Fruit fly (Drosophila melanogaster) Kc167 (cell line): ENCODE measurements around the gene tipE.

Experiments used
- Myc ChIP-seq: fragments of >200 bp; optimal IDR thresholded peaks from 2 replicates; lab custom pipeline; 2017; ENCODE audit warnings: missing external identifiers
- Sin3A ChIP-seq: fragments of >200 bp; optimal IDR thresholded peaks from 2 replicates; lab custom pipeline; 2018; ENCODE audit warnings: missing external identifiers
- h ChIP-seq: fragments of >200 bp; optimal IDR thresholded peaks from 3 replicates; lab custom pipeline; 2018; ENCODE audit warnings: missing external identifiers
- psq ChIP-seq: fragments of >200 bp; optimal IDR thresholded peaks from 2 replicates; lab custom pipeline; 2017; ENCODE audit warnings: missing external identifiers
- ttk ChIP-seq: sonication (Bioruptor generic); optimal IDR thresholded peaks from 2 replicates; lab custom pipeline; 2017; ENCODE audit warnings: missing external identifiers

dm6 chr3L:4242428-4242827, 54.1 kb downstream of the tipE start, which contains the start of gene pav:
- TF ChIP-seq Sin3A (lab: Kevin White, UChicago) = no peak
- no peak for TF ChIP-seq h (lab: Kevin White, UChicago)
- no peak for TF ChIP-seq psq (lab: Kevin White, UChicago)
- no peak for TF ChIP-seq Myc
- no peak for TF ChIP-seq ttk (lab: Kevin White, UChicago)
